Worm (Caenorhabditis elegans) whole organism, midembryonic: Measurements from ENCODE around the gene C34E11.4.

Experiments used
- T22C8.4 ChIP-seq: fragments of 200-800 bp; sonication (Bioruptor generic); IDR thresholded peaks from 2 replicates; pipeline ENCODE4 v1.3.6; 2022; ENCODE audit warnings: missing genetic modification characterization, missing compliant biosample characterization
- cog-1 ChIP-seq: sonication (generic microtip); optimal IDR thresholded peaks from 2 replicates; lab custom pipeline; 2016; ENCODE audit warnings: missing genetic modification characterization, missing compliant biosample characterization
- klf-2 ChIP-seq: fragments of 200-800 bp; sonication (Bioruptor generic); conservative IDR thresholded peaks from 2 replicates; pipeline ENCODE4 v1.3.6; 2022; ENCODE audit warnings: missing genetic modification reagents, missing genetic modification characterization, missing compliant biosample characterization
- med-1 ChIP-seq: sonication (generic microtip); optimal IDR thresholded peaks from 2 replicates; lab custom pipeline; 2017; ENCODE audit warnings: missing genetic modification characterization, mild to moderate bottlenecking, missing compliant biosample characterization, antibody characterized with exemption, missing genetic modification reagents; ENCODE audit not compliant: insufficient read depth
- ref-1 ChIP-seq: fragments of 200-800 bp; sonication (Bioruptor generic); conservative IDR thresholded peaks from 2 replicates; pipeline ENCODE4 v1.3.6; 2022; ENCODE audit warnings: missing genetic modification reagents, missing genetic modification characterization, missing compliant biosample characterization
- ztf-23 ChIP-seq: fragments of 200-800 bp; sonication (Bioruptor generic); IDR thresholded peaks from 2 replicates; pipeline ENCODE4 v1.3.6; 2022; ENCODE audit warnings: missing genetic modification reagents, missing genetic modification characterization, missing compliant biosample characterization
- ztf-29 ChIP-seq: fragments of 200-800 bp; sonication (Bioruptor generic); IDR thresholded peaks from 2 replicates; pipeline ENCODE4 v1.3.6; 2022; ENCODE audit warnings: missing genetic modification reagents, missing genetic modification characterization, missing compliant biosample characterization

DNA sequence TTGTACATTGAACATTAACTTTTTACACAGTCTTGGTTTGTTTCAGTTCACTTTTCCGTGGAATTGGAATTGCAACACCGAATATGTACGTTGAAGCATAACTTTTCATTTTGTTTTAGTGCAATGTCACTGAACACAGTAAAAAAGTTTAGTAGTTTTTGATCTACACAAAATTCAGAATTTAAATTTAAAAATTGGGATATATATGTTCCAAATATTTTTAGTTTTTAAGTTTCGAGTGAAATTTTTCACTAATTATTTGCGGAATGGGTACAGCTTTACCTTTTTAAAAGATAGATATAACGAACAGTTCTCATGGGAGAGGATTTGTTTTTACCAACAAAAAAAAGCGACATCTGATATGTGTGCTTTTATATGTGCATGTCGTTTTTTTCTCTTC lies 12.8 kb downstream of the C34E11.4 start:
- TF ChIP-seq ztf-23 (GFP tag; lab: Robert Waterston, UW) (no peak), cog-1 (tag; lab: Kevin White, UChicago) (no peak), ref-1 (GFP tag; lab: Robert Waterston, UW) (no peak), ztf-29 (no peak), med-1 (GFP tag; lab: Kevin White, UChicago) (no peak), T22C8.4 (no peak), klf-2 (GFP tag; lab: Robert Waterston, UW) (no peak)
